Fruit fly (Drosophila melanogaster) whole organism, embryonic: ENCODE measurements around the gene Mur2B.

Experiments used
- ATbp ChIP-seq: fragments of 200-800 bp; sonication (Bioruptor generic); optimal IDR thresholded peaks from 2 replicates; lab custom pipeline; 2017; ENCODE audit warnings: missing biosample characterization, mild to moderate bottlenecking, missing genetic modification characterization, missing genetic modification reagents
- Atf6 ChIP-seq: fragments of 200-800 bp; sonication (Bioruptor generic); IDR thresholded peaks from 2 replicates; pipeline ENCODE4 v1.3.6; 2022; ENCODE audit warnings: missing biosample characterization, missing genetic modification characterization
- BEAF-32 ChIP-seq: fragments of 200-800 bp; sonication (Bioruptor generic); optimal IDR thresholded peaks from 3 replicates; lab custom pipeline; 2017; ENCODE audit warnings: missing biosample characterization, missing genetic modification characterization, mild to moderate bottlenecking, moderate library complexity, missing genetic modification reagents
- Bteb2 ChIP-seq: fragments of 200-800 bp; sonication (Bioruptor generic); optimal IDR thresholded peaks from 2 replicates; lab custom pipeline; 2016; ENCODE audit warnings: missing biosample characterization, missing genetic modification characterization
- CG10462 ChIP-seq: fragments of 200-800 bp; sonication (Bioruptor generic); optimal IDR thresholded peaks from 2 replicates; lab custom pipeline; 2016; ENCODE audit warnings: missing biosample characterization, missing genetic modification characterization
- CG12236 ChIP-seq: fragments of 200-800 bp; sonication (Bioruptor generic); optimal IDR thresholded peaks from 2 replicates; lab custom pipeline; 2016; ENCODE audit warnings: missing biosample characterization, missing genetic modification characterization
- CG13287 ChIP-seq: fragments of 200-800 bp; sonication (Bioruptor generic); IDR thresholded peaks from 2 replicates; pipeline ENCODE4 v1.3.6; 2022; ENCODE audit warnings: missing biosample characterization, missing genetic modification characterization; ENCODE audit not compliant: partially characterized antibody
- CG13775 ChIP-seq: fragments of 200-800 bp; sonication (Bioruptor generic); optimal IDR thresholded peaks from 3 replicates; lab custom pipeline; 2017; ENCODE audit warnings: missing biosample characterization, mild to moderate bottlenecking, missing genetic modification characterization
- CG14860 ChIP-seq: fragments of 200-800 bp; sonication (Bioruptor generic); IDR thresholded peaks from 3 replicates; pipeline ENCODE4 v1.3.6; 2022; ENCODE audit warnings: missing biosample characterization, missing genetic modification characterization; ENCODE audit not compliant: partially characterized antibody
- CG15011 ChIP-seq: fragments of 200-800 bp; sonication (Bioruptor generic); optimal IDR thresholded peaks from 3 replicates; lab custom pipeline; 2018; ENCODE audit warnings: missing biosample characterization, mild to moderate bottlenecking, missing genetic modification characterization
- CG15073 ChIP-seq: fragments of 200-800 bp; sonication (Bioruptor generic); optimal IDR thresholded peaks from 2 replicates; lab custom pipeline; 2016; ENCODE audit warnings: missing biosample characterization, missing genetic modification characterization
- CG16813 ChIP-seq: fragments of 200-800 bp; sonication (Bioruptor generic); IDR thresholded peaks from 3 replicates; pipeline ENCODE4 v1.3.6; 2022; ENCODE audit warnings: missing biosample characterization, missing genetic modification characterization; ENCODE audit not compliant: partially characterized antibody
- CG17359 ChIP-seq: fragments of 200-800 bp; sonication (Bioruptor generic); optimal IDR thresholded peaks from 3 replicates; lab custom pipeline; 2018; ENCODE audit warnings: missing biosample characterization, mild to moderate bottlenecking, missing genetic modification characterization, moderate library complexity
- CG31224 ChIP-seq: fragments of 200-800 bp; sonication (Bioruptor generic); IDR thresholded peaks from 2 replicates; pipeline ENCODE4 v1.3.6; 2022; ENCODE audit warnings: missing biosample characterization, missing genetic modification characterization
- CG31441 ChIP-seq: fragments of 200-800 bp; sonication (Bioruptor generic); IDR thresholded peaks from 2 replicates; pipeline ENCODE4 v1.3.6; 2022; ENCODE audit warnings: missing biosample characterization, missing genetic modification characterization
- CG32772 ChIP-seq: fragments of 200-800 bp; sonication (Bioruptor generic); IDR thresholded peaks from 2 replicates; pipeline ENCODE4 v1.3.6; 2022; ENCODE audit warnings: missing biosample characterization, missing genetic modification characterization
- CG34224 ChIP-seq: fragments of 200-800 bp; sonication (Bioruptor generic); IDR thresholded peaks from 3 replicates; pipeline ENCODE4 v1.3.6; 2022; ENCODE audit warnings: missing biosample characterization, missing genetic modification characterization; ENCODE audit not compliant: partially characterized antibody
- CG4328 ChIP-seq: fragments of 200-800 bp; sonication (Bioruptor generic); optimal IDR thresholded peaks from 3 replicates; lab custom pipeline; 2017; ENCODE audit warnings: missing biosample characterization, missing genetic modification reagents, missing genetic modification characterization
- CG5245 ChIP-seq: fragments of 200-800 bp; sonication (Bioruptor generic); optimal IDR thresholded peaks from 3 replicates; lab custom pipeline; 2016; ENCODE audit warnings: missing biosample characterization, missing genetic modification characterization
- CG6272 ChIP-seq: fragments of 200-800 bp; sonication (Bioruptor generic); IDR thresholded peaks from 2 replicates; pipeline ENCODE4 v1.3.6; 2022; ENCODE audit warnings: missing biosample characterization, missing genetic modification characterization
- CG6854 ChIP-seq: fragments of 200-800 bp; sonication (Bioruptor generic); optimal IDR thresholded peaks from 3 replicates; lab custom pipeline; 2017; ENCODE audit warnings: missing biosample characterization, mild to moderate bottlenecking, missing genetic modification characterization
- CG7745 ChIP-seq: fragments of 200-800 bp; sonication (Bioruptor generic); optimal IDR thresholded peaks from 2 replicates; lab custom pipeline; 2018; ENCODE audit warnings: missing biosample characterization, mild to moderate bottlenecking, missing genetic modification characterization, moderate library complexity
- CG7987 ChIP-seq: fragments of 200-800 bp; sonication (Bioruptor generic); optimal IDR thresholded peaks from 2 replicates; lab custom pipeline; 2018; ENCODE audit warnings: missing biosample characterization, mild to moderate bottlenecking, missing genetic modification characterization, moderate library complexity
- Dref ChIP-seq: fragments of 200-800 bp; sonication (Bioruptor generic); IDR thresholded peaks from 2 replicates; pipeline ENCODE4 v1.3.6; 2022; ENCODE audit warnings: missing biosample characterization, missing genetic modification characterization
- Ets97D ChIP-seq: fragments of 200-800 bp; sonication (Bioruptor generic); optimal IDR thresholded peaks from 3 replicates; lab custom pipeline; 2016; ENCODE audit warnings: missing biosample characterization, missing genetic modification characterization
- Fer3 ChIP-seq: fragments of 200-800 bp; sonication (Bioruptor generic); optimal IDR thresholded peaks from 2 replicates; lab custom pipeline; 2018; ENCODE audit warnings: missing biosample characterization, mild to moderate bottlenecking, missing genetic modification characterization, moderate library complexity
- HLH4C ChIP-seq: fragments of 200-800 bp; sonication (Bioruptor generic); IDR thresholded peaks from 3 replicates; pipeline ENCODE4 v1.3.6; 2022; ENCODE audit warnings: missing biosample characterization, missing genetic modification characterization; ENCODE audit not compliant: partially characterized antibody
- HLHmδ ChIP-seq: fragments of 200-800 bp; sonication (Bioruptor generic); optimal IDR thresholded peaks from 2 replicates; lab custom pipeline; 2018; ENCODE audit warnings: missing biosample characterization, mild to moderate bottlenecking, missing genetic modification characterization, moderate library complexity
- Jarid2 ChIP-seq: fragments of 200-800 bp; sonication (Bioruptor generic); optimal IDR thresholded peaks from 3 replicates; lab custom pipeline; 2017; ENCODE audit warnings: mild to moderate bottlenecking, missing biosample characterization, missing genetic modification reagents, missing genetic modification characterization
- Med ChIP-seq: fragments of 200-800 bp; sonication (Bioruptor generic); peaks from one replicate; lab custom pipeline; 2016; ENCODE audit warnings: missing biosample characterization, missing genetic modification characterization, mild to moderate bottlenecking, inconsistent platforms, moderate library complexity
- Six4 ChIP-seq: fragments of 200-800 bp; sonication (Bioruptor generic); optimal IDR thresholded peaks from 2 replicates; lab custom pipeline; 2016; ENCODE audit warnings: missing biosample characterization, missing genetic modification characterization
- Stat92E ChIP-seq, 3 experiments: fragments of >200 bp in 2 of 3; fragments of 200-800 bp in 1 of 3; sonication (Bioruptor generic) in 1 of 3; optimal IDR thresholded peaks; 2 replicates each; lab custom pipeline; 2017 to 2019; ENCODE audit warnings: missing biosample characterization in 3 of 3, missing genetic modification characterization in 3 of 3, mild to moderate bottlenecking in 1 of 3, moderate library complexity in 1 of 3
- TFAM ChIP-seq: fragments of 200-800 bp; sonication (Bioruptor generic); optimal IDR thresholded peaks from 2 replicates; lab custom pipeline; 2017; ENCODE audit warnings: missing biosample characterization, missing genetic modification characterization, inconsistent platforms
- Usf ChIP-seq: fragments of 200-800 bp; sonication (Bioruptor generic); optimal IDR thresholded peaks from 2 replicates; lab custom pipeline; 2017; ENCODE audit warnings: missing genotype, missing biosample characterization, missing genetic modification characterization
- al ChIP-seq: fragments of 200-800 bp; sonication (Bioruptor generic); IDR thresholded peaks from 2 replicates; pipeline ENCODE4 v1.3.6; 2022; ENCODE audit warnings: missing biosample characterization, missing genetic modification characterization
- amos ChIP-seq: fragments of 200-800 bp; sonication (Bioruptor generic); IDR thresholded peaks from 2 replicates; pipeline ENCODE4 v1.3.6; 2022; ENCODE audit warnings: missing biosample characterization, missing genetic modification characterization; ENCODE audit not compliant: partially characterized antibody
- ara ChIP-seq: fragments of 200-800 bp; sonication (Bioruptor generic); IDR thresholded peaks from 2 replicates; pipeline ENCODE4 v1.3.6; 2022; ENCODE audit warnings: missing biosample characterization, missing genetic modification characterization
- bigmax ChIP-seq: fragments of 200-800 bp; sonication (Bioruptor generic); optimal IDR thresholded peaks from 2 replicates; lab custom pipeline; 2018; ENCODE audit warnings: missing biosample characterization, mild to moderate bottlenecking, missing genetic modification characterization
- btn ChIP-seq: fragments of 200-800 bp; sonication (Bioruptor generic); optimal IDR thresholded peaks from 2 replicates; lab custom pipeline; 2016; ENCODE audit warnings: missing biosample characterization, missing genetic modification characterization
- cato ChIP-seq: fragments of 200-800 bp; sonication (Bioruptor generic); optimal IDR thresholded peaks from 2 replicates; lab custom pipeline; 2016; ENCODE audit warnings: missing biosample characterization, missing genetic modification characterization, borderline replicate concordance
- caup ChIP-seq: fragments of 200-800 bp; sonication (Bioruptor generic); optimal IDR thresholded peaks from 3 replicates; lab custom pipeline; 2017; ENCODE audit warnings: missing biosample characterization, mild to moderate bottlenecking, missing genetic modification characterization, moderate library complexity; ENCODE audit not compliant: severe bottlenecking
- crc ChIP-seq: fragments of 200-800 bp; sonication (Bioruptor generic); optimal IDR thresholded peaks from 2 replicates; lab custom pipeline; 2016; ENCODE audit warnings: missing biosample characterization, missing genetic modification characterization
- dan ChIP-seq: fragments of 200-800 bp; sonication (Bioruptor generic); IDR thresholded peaks from 2 replicates; pipeline ENCODE4 v1.3.6; 2022; ENCODE audit warnings: missing biosample characterization, missing genetic modification characterization
- fd3F ChIP-seq: fragments of 200-800 bp; sonication (Bioruptor generic); optimal IDR thresholded peaks from 2 replicates; lab custom pipeline; 2018; ENCODE audit warnings: missing biosample characterization, mild to moderate bottlenecking, missing genetic modification characterization, moderate library complexity
- gfzf ChIP-seq: fragments of 200-800 bp; sonication (Bioruptor generic); optimal IDR thresholded peaks from 2 replicates; lab custom pipeline; 2016; ENCODE audit warnings: missing biosample characterization, mild to moderate bottlenecking, missing genetic modification characterization, moderate library complexity
- gro ChIP-seq: fragments of 200-800 bp; sonication (Bioruptor generic); optimal IDR thresholded peaks from 2 replicates; lab custom pipeline; 2016; ENCODE audit warnings: missing biosample characterization, missing genetic modification characterization
- gsb ChIP-seq: fragments of 200-800 bp; sonication (Bioruptor generic); IDR thresholded peaks from 2 replicates; pipeline ENCODE4 v1.3.6; 2022; ENCODE audit warnings: missing biosample characterization, missing genetic modification characterization
- knrl ChIP-seq: fragments of 200-800 bp; sonication (Bioruptor generic); IDR thresholded peaks from 3 replicates; pipeline ENCODE4 v1.3.6; 2022; ENCODE audit warnings: missing biosample characterization, missing genetic modification characterization; ENCODE audit not compliant: partially characterized antibody
- toy ChIP-seq: fragments of 200-800 bp; sonication (Bioruptor generic); IDR thresholded peaks from 2 replicates; pipeline ENCODE4 v1.3.6; 2022; ENCODE audit warnings: missing biosample characterization, missing genetic modification characterization
- yki ChIP-seq: fragments of >200 bp; optimal IDR thresholded peaks from 3 replicates; lab custom pipeline; 2018
- z ChIP-seq: fragments of 200-800 bp; sonication (Bioruptor generic); IDR thresholded peaks from 3 replicates; pipeline ENCODE4 v1.3.6; 2022; ENCODE audit warnings: missing biosample characterization, missing genetic modification characterization

Gene Mur2B

DNA sequence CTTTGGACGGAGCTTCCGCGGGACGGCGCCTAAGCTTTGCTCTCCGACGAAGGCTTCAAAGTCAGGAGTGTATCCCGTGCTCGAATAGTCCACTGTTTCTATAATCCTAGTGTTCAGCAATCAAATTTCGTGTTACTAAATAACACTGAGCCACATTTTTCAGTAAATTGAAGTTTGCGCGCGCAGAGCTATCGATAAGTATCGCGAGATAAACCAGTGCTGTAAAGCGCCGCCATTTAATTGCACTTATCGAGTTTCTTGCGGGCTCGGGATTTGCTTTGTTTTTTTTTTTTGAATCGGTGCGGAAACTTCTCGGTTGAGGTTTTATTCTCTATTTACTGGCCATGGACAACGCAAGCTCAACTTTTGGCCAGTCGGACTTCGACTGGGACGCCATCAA, 191.7 kb downstream of the Mur2B start, which contains the start of the genes Rab27 and mei-38 (continued):
- peak; percentile 54 for TF ChIP-seq Ets97D (GFP tag; lab: Kevin White, UChicago)
- TF ChIP-seq CG6272 (GFP tag; lab: Robert Waterston, UW) = no peak
- no peak for TF ChIP-seq Atf6 (GFP tag; lab: Robert Waterston, UW)
- peak; percentile 82 for TF ChIP-seq amos (GFP tag; lab: Robert Waterston, UW)
- no peak for TF ChIP-seq ara (GFP tag; lab: Robert Waterston, UW)
- TF ChIP-seq crc (GFP tag; lab: Kevin White, UChicago) = no peak
- no peak for TF ChIP-seq CG5245
- no peak for TF ChIP-seq Fer3
- no peak for TF ChIP-seq HLHmδ (GFP tag; lab: Kevin White, UChicago)
- TF ChIP-seq CG34224 = peak; percentile 68
- TF ChIP-seq CG7745 (tag; lab: Kevin White, UChicago) = no peak
- TF ChIP-seq ATbp (GFP tag; lab: Kevin White, UChicago) = no peak
- no peak for TF ChIP-seq Jarid2 (GFP tag; lab: Kevin White, UChicago)
- no peak for TF ChIP-seq CG12236 (GFP tag; lab: Kevin White, UChicago)
- peak; percentile 88 for TF ChIP-seq Dref (GFP tag; lab: Robert Waterston, UW)
- TF ChIP-seq CG31441 = no peak
- TF ChIP-seq CG10462 (GFP tag; lab: Kevin White, UChicago) = no peak
- TF ChIP-seq CG17359 (tag; lab: Kevin White, UChicago) = no peak
- peak; percentile 62; the same call in 2 of the 3 replicates for TF ChIP-seq HLH4C
- TF ChIP-seq bigmax (GFP tag; lab: Kevin White, UChicago) = no peak
- no peak for TF ChIP-seq CG6854 (GFP tag; lab: Kevin White, UChicago)
- no peak for TF ChIP-seq TFAM
- no peak for TF ChIP-seq cato (GFP tag; lab: Kevin White, UChicago)
- no peak for TF ChIP-seq CG14860 (GFP tag; lab: Robert Waterston, UW)
- TF ChIP-seq CG16813 (GFP tag; lab: Robert Waterston, UW) = peak; percentile 73
- peak; percentile 80 for TF ChIP-seq CG13287
- TF ChIP-seq Usf (GFP tag; lab: Kevin White, UChicago) = no peak
- no peak for TF ChIP-seq CG4328 (GFP tag; lab: Kevin White, UChicago)
- TF ChIP-seq CG15073 (GFP tag; lab: Kevin White, UChicago) = no peak
- TF ChIP-seq knrl (GFP tag; lab: Robert Waterston, UW) = peak; percentile 60; the same call in 2 of the 3 replicates
- TF ChIP-seq gro (GFP tag; lab: Kevin White, UChicago) = no peak
- no peak for TF ChIP-seq al (GFP tag; lab: Robert Waterston, UW)
- TF ChIP-seq BEAF-32 = peak; percentile 80
- TF ChIP-seq caup = peak; percentile 22
- no peak for TF ChIP-seq Six4
- TF ChIP-seq btn (GFP tag; lab: Kevin White, UChicago) = no peak
- no peak for TF ChIP-seq yki
- no peak for TF ChIP-seq dan (GFP tag; lab: Robert Waterston, UW)
- TF ChIP-seq fd3F (GFP tag; lab: Kevin White, UChicago) = no peak
- peak; percentile 54 for TF ChIP-seq CG32772 (GFP tag; lab: Robert Waterston, UW)
- no peak for TF ChIP-seq gsb (GFP tag; lab: Robert Waterston, UW)
- no peak for TF ChIP-seq CG31224 (GFP tag; lab: Robert Waterston, UW)
- TF ChIP-seq CG7987 = no peak
- TF ChIP-seq CG15011 (GFP tag; lab: Kevin White, UChicago) = no peak
- TF ChIP-seq gfzf (GFP tag; lab: Kevin White, UChicago) = peak; percentile 57
- no peak for TF ChIP-seq z (GFP tag; lab: Robert Waterston, UW)
- no peak for TF ChIP-seq CG13775 (GFP tag; lab: Kevin White, UChicago)
- TF ChIP-seq Med (GFP tag; lab: Kevin White, UChicago) = peak; percentile 76
- no peak for TF ChIP-seq toy
- no peak for TF ChIP-seq Stat92E (GFP tag; optimal IDR thresholded peaks at IDR 0.05; lab: Kevin White, UChicago)
- TF ChIP-seq Bteb2 (GFP tag; lab: Kevin White, UChicago) = no peak
